Fruit fly (Drosophila melanogaster): ENCODE measurements around the gene bves.
A peak's percentile ranks its signal among the peaks of the same experiment; 100 is the strongest.

Gene bves

DNA sequence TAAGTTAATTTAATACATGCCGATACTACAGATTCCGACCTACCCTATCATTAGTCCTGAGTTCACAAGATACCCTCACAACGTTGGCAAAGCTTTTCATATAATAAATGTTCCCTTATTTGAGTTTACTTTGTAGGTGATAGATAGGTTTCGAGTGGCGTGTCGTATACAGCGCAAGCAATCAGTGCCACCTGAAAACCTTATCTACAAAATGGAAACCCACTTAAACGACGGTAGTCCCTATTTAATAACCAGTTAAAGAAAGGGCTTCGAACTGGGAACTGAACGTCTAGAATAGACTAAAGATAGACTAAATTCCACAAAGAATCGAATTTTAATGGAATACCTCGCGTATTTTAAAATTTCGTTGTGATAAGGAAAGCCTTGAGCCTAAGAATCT, 7.6 kb upstream of the bves start (continued):
- TF ChIP-seq CG9876 (GFP tag; optimal IDR thresholded peaks at IDR 0.05) (no peak), CG14014 (GFP tag; IDR thresholded peaks at IDR 0.05) (no peak), gsb (GFP tag; IDR thresholded peaks at IDR 0.05) (no peak), insv (GFP tag; optimal IDR thresholded peaks at IDR 0.05) (no peak), ro (GFP tag; IDR thresholded peaks at IDR 0.05) (no peak), jigr1 (GFP tag; IDR thresholded peaks at IDR 0.05) (no peak), zen2 (GFP tag; IDR thresholded peaks at IDR 0.05; ENCODE audit: partially characterized antibody) (no peak), exex (tag; optimal IDR thresholded peaks at IDR 0.05) (peak; percentile 71), HHEX (GFP tag; optimal IDR thresholded peaks at IDR 0.05) (no peak), klu (GFP tag; IDR thresholded peaks at IDR 0.05) (no peak), CG2889 (GFP tag; IDR thresholded peaks at IDR 0.05) (no peak), Abd-B (GFP tag; optimal IDR thresholded peaks at IDR 0.05) (no peak), Rfx (GFP tag; IDR thresholded peaks at IDR 0.05) (no peak; the same call in 1 of the 2 replicates), cg (GFP tag; optimal IDR thresholded peaks at IDR 0.05) (no peak), sens (GFP tag) (peak; percentile 38), CG17802 (tag; optimal IDR thresholded peaks at IDR 0.05) (no peak), mirr (GFP tag; optimal IDR thresholded peaks at IDR 0.05) (peak; percentile 26), CG4854 (GFP tag; optimal IDR thresholded peaks at IDR 0.05) (no peak)

DNA sequence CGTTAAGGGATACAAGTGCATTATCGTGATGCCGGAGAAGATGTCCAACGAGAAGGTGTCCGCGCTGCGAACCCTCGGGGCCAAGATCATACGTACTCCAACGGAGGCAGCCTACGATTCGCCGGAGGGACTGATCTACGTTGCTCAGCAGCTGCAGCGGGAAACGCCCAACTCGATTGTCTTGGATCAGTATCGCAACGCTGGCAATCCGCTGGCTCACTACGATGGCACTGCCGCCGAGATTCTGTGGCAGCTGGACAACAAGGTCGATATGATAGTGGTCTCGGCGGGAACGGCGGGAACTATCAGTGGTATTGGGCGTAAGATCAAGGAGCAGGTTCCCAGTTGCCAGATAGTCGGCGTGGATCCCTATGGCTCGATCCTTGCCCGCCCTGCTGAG, 6.0 kb upstream of the bves start:
- TF ChIP-seq HmgD (GFP tag; optimal IDR thresholded peaks at IDR 0.05) (no peak), aop (GFP tag; IDR thresholded peaks at IDR 0.05) (no peak), CG11695 (GFP tag; IDR thresholded peaks at IDR 0.05) (no peak), dm (GFP tag; optimal IDR thresholded peaks at IDR 0.05) (no peak), Bgb (GFP tag; IDR thresholded peaks at IDR 0.05; ENCODE audit: partially characterized antibody) (no peak), cwo (GFP tag; optimal IDR thresholded peaks at IDR 0.05) (no peak)

DNA sequence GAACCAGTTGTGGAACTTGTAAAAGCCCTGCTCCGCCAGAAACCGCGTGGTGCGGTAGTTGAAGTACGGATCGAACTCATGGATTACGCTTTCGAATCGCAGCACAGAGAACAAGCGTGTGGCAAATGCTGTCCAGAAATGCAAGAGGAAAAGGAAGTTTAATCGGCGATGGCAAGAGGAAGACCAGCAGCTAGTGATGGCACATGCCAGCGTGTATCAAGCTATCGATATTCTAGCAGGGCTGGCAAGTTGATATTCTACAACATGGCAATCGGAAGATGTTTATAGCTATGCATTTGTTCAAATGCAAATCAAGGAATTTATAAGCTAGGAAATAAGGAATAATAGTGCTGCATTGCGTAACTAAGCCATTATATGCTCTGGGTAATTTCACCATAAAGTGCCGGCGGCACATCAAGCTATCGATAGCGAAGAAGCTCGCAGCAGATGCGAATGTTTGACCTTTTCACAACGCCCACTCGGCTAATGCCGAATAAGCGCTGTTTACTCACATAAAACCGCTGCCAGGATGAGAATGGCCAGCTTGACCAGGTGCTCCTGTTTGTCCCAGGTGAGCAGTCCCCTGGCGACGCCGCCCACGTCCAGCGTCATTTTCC, 556 bp upstream of the bves start:
- TF ChIP-seq hkb (optimal IDR thresholded peaks at IDR 0.05) (no peak), hkb (GFP tag; IDR thresholded peaks at IDR 0.05) (peak; percentile 70), CG14441 (GFP tag; IDR thresholded peaks at IDR 0.05) (peak; percentile 57; the same call in 1 of the 2 replicates), sna (GFP tag; IDR thresholded peaks at IDR 0.05; ENCODE audit: partially characterized antibody) (peak; percentile 73), CG11560 (tag; IDR thresholded peaks at IDR 0.05) (0 out of 3 replicates have a peak, but pooled peaks have one; percentile 35), psq (GFP tag; optimal IDR thresholded peaks at IDR 0.05) (peak; percentile 18), wdn (GFP tag; IDR thresholded peaks at IDR 0.05) (peak; percentile 48), CG15514 (GFP tag; optimal IDR thresholded peaks at IDR 0.05) (peak; percentile 89), CG7786 (GFP tag; optimal IDR thresholded peaks at IDR 0.05) (peak; percentile 69), tll (GFP tag; optimal IDR thresholded peaks at IDR 0.05) (no peak), luna (GFP tag; optimal IDR thresholded peaks at IDR 0.05) (peak; percentile 48), Bdp1 (GFP tag; optimal IDR thresholded peaks at IDR 0.05) (peak; percentile 51), CG14667 (GFP tag; IDR thresholded peaks at IDR 0.05) (peak; percentile 22; the same call in 1 of the 2 replicates), CG7556 (GFP tag; optimal IDR thresholded peaks at IDR 0.05) (peak; percentile 23), CG18262 (tag; optimal IDR thresholded peaks at IDR 0.05) (peak; percentile 46), CG12769 (tag; optimal IDR thresholded peaks at IDR 0.05) (peak; percentile 79), az2 (GFP tag; optimal IDR thresholded peaks at IDR 0.05) (peak; percentile 47), Blimp-1 (GFP tag; optimal IDR thresholded peaks at IDR 0.05) (peak; percentile 20), Eip74EF (GFP tag; optimal IDR thresholded peaks at IDR 0.05) (peak in 1 of 2 experiments; percentile 30), D (optimal IDR thresholded peaks at IDR 0.05) (no peak), D (GFP tag; optimal IDR thresholded peaks at IDR 0.05) (peak; percentile 59), CG10431 (GFP tag; optimal IDR thresholded peaks at IDR 0.05) (peak; percentile 80), danr (GFP tag; IDR thresholded peaks at IDR 0.05) (no peak), CG9932 (GFP tag; IDR thresholded peaks at IDR 0.05) (peak; percentile 77), Spps (tag; optimal IDR thresholded peaks at IDR 0.05) (peak; percentile 47)

Measured in whole organism, embryonic.